Fruit fly (Drosophila melanogaster) whole organism, wandering third instar larva: Measurements from ENCODE around the gene RpL17.

Experiments used
- Abd-B ChIP-seq: fragments of >200 bp; optimal IDR thresholded peaks from 2 replicates; lab custom pipeline; 2017; ENCODE audit warnings: missing biosample characterization, missing genetic modification characterization
- Mio ChIP-seq: sonication (Bioruptor generic); optimal IDR thresholded peaks from 2 replicates; lab custom pipeline; 2016; ENCODE audit warnings: missing biosample characterization, missing genetic modification characterization
- N ChIP-seq: fragments of >200 bp; optimal IDR thresholded peaks from 2 replicates; lab custom pipeline; 2018; ENCODE audit warnings: missing biosample characterization, missing external identifiers, missing genetic modification characterization
- Rel ChIP-seq, 2 experiments: fragments of 200-800 bp; sonication (Bioruptor generic) in 1 of 2; optimal IDR thresholded peaks; 2 replicates in 1 of 2; 3 replicates in 1 of 2; lab custom pipeline; 2016 to 2019; ENCODE audit warnings: mild to moderate bottlenecking in 2 of 2, missing biosample characterization in 2 of 2, missing genetic modification characterization in 2 of 2, moderate library complexity in 1 of 2
- fru ChIP-seq: fragments of 200-800 bp; sonication (Bioruptor generic); optimal IDR thresholded peaks from 3 replicates; lab custom pipeline; 2016; ENCODE audit warnings: missing biosample characterization, mild to moderate bottlenecking, missing genetic modification characterization
- h ChIP-seq: fragments of 200-800 bp; sonication (Bioruptor generic); optimal IDR thresholded peaks from 3 replicates; lab custom pipeline; 2016; ENCODE audit warnings: missing biosample characterization, mild to moderate bottlenecking, missing genetic modification characterization
- jim ChIP-seq: fragments of 175-275, 200-325 bp; sonication (Bioruptor generic); optimal IDR thresholded peaks from 2 replicates; lab custom pipeline; 2016; ENCODE audit warnings: missing biosample characterization, mild to moderate bottlenecking, missing genetic modification characterization
- lola ChIP-seq: fragments of >200 bp; optimal IDR thresholded peaks from 2 replicates; lab custom pipeline; 2017; ENCODE audit warnings: missing biosample characterization, missing genetic modification characterization
- pan ChIP-seq: fragments of >200 bp; optimal IDR thresholded peaks from 2 replicates; lab custom pipeline; 2017
- psq ChIP-seq: fragments of 200-800 bp; sonication (Bioruptor generic); optimal IDR thresholded peaks from 3 replicates; lab custom pipeline; 2017; ENCODE audit warnings: missing biosample characterization, mild to moderate bottlenecking, missing genetic modification characterization, moderate library complexity
- sage ChIP-seq: fragments of 200-800 bp; sonication (Bioruptor generic); optimal IDR thresholded peaks from 2 replicates; lab custom pipeline; 2016; ENCODE audit warnings: missing biosample characterization, mild to moderate bottlenecking, missing genetic modification characterization
- woc ChIP-seq: sonication (Bioruptor generic); optimal IDR thresholded peaks from 2 replicates; lab custom pipeline; 2016; ENCODE audit warnings: missing biosample characterization, mild to moderate bottlenecking, missing genetic modification characterization

dm6 chrX:6700263-6700989 lies 43.6 kb downstream of the RpL17 start:
- TF ChIP-seq Rel (GFP tag; optimal IDR thresholded peaks at IDR 0.05; lab: Kevin White, UChicago) (no peak), Rel (tag; optimal IDR thresholded peaks at IDR 0.05; lab: Kevin White, UChicago) (no peak), h (GFP tag; lab: Kevin White, UChicago) (no peak), Mio (no peak), Abd-B (no peak), psq (GFP tag; lab: Kevin White, UChicago) (no peak), fru (no peak), sage (no peak), lola (no peak), woc (GFP tag; lab: Kevin White, UChicago) (no peak), jim (GFP tag; lab: Kevin White, UChicago) (no peak), N (GFP tag; lab: Kevin White, UChicago) (no peak), pan (lab: Kevin White, UChicago) (no peak)
